Worm (Caenorhabditis elegans): Measurements from ENCODE around the gene F13H8.6.

F13H8.6 gene

ce11 chrII:6292527-6292926, 5.8 kb upstream of the F13H8.6 start, which contains the start of gene nyn-3:
Gene nyn-3, minus strand, starts transcription at chrII:6292627.
- TF ChIP-seq daf-12 (tag; optimal IDR thresholded peaks at IDR 0.05) (no peak), nhr-25 (tag; optimal IDR thresholded peaks at IDR 0.05) (no peak), pha-4 (tag; optimal IDR thresholded peaks at IDR 0.05) (no peak), elt-1 (tag; optimal IDR thresholded peaks at IDR 0.05) (no peak), R02D3.7 (tag; optimal IDR thresholded peaks at IDR 0.05) (no peak), nhr-77 (tag; optimal IDR thresholded peaks at IDR 0.05) (no peak), fkh-2 (tag; optimal IDR thresholded peaks at IDR 0.05) (no peak), eor-1 (tag; optimal IDR thresholded peaks at IDR 0.05) (no peak), hmg-11 (tag; optimal IDR thresholded peaks at IDR 0.05) (no peak), unc-39 (tag; optimal IDR thresholded peaks at IDR 0.05) (no peak), nhr-76 (tag; optimal IDR thresholded peaks at IDR 0.05) (no peak), elt-2 (tag; optimal IDR thresholded peaks at IDR 0.05) (no peak), unc-62 (GFP tag; optimal IDR thresholded peaks at IDR 0.05) (no peak), ama-1 (optimal IDR thresholded peaks at IDR 0.05) (no peak), ztf-4 (tag; optimal IDR thresholded peaks at IDR 0.05) (no peak), skn-1 (tag; optimal IDR thresholded peaks at IDR 0.05) (no peak), nhr-11 (tag; optimal IDR thresholded peaks at IDR 0.05) (no peak)

DNA sequence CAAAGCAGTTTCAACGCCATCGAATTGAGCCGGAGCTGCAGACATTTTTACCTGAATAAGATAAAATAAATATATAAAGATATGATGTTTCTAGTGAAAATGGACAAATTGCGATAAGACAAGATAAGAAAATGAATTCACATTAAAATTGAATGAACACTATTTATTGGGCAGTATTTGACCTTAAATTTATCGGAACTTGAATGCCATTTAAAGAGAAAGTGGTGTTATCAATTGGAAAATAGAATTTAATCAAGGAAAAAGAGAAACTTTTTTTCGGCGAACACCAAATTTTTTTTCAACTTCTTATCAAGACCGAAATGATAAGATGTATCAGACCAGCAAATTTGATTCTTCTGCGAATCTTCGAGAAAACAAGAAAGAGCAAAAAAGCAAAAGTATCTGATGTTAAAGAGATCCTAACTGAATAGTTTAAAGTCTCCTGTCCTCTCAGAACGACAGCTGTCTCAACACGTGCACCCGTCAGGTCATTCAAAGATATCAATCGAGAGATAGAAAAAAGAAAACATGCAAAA, 3.4 kb upstream of the F13H8.6 start, which contains the start of gene upb-1:
Gene upb-1 (minus strand): TSS at position 51 of the 536 bp plus-strand sequence.
- no peak for TF ChIP-seq ama-1 (optimal IDR thresholded peaks at IDR 0.05)
- TF ChIP-seq elt-2 (tag; optimal IDR thresholded peaks at IDR 0.05) = peak; percentile 78
- TF ChIP-seq unc-39 (tag; optimal IDR thresholded peaks at IDR 0.05) = no peak
- TF ChIP-seq nfya-1 (tag; optimal IDR thresholded peaks at IDR 0.05; ENCODE audit: insufficient read depth) = no peak

DNA sequence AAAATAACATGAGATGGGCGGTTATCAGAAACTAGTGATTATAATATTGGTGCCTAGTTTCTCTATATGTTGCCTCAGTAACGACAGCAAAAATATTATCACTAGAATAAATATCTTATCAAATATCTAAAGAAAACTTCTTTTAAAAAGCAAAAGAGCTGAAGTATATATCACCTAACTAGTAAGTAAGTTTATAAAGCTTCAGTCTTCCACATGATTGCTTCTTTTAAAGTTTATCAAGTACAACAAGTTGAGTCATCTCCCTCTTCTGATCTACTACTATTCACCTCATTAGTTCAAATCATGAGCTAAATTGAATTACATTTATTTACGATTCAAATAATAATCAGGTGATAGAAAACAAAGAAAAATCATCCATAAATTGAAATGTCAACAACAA, 1.3 kb upstream of the F13H8.6 start:
- TF ChIP-seq skn-1 (tag; optimal IDR thresholded peaks at IDR 0.05) = no peak
- TF ChIP-seq ama-1 (optimal IDR thresholded peaks at IDR 0.05) = no peak
- no peak for TF ChIP-seq lin-15B (tag; optimal IDR thresholded peaks at IDR 0.05)
- TF ChIP-seq nhr-11 (tag; optimal IDR thresholded peaks at IDR 0.05) = no peak
- no peak for TF ChIP-seq nhr-28 (tag; optimal IDR thresholded peaks at IDR 0.05)
- TF ChIP-seq snpc-4 (tag; optimal IDR thresholded peaks at IDR 0.05) = no peak
- TF ChIP-seq jun-1 (tag; optimal IDR thresholded peaks at IDR 0.05) = no peak
- TF ChIP-seq nhr-12 (tag; optimal IDR thresholded peaks at IDR 0.05) = no peak

ce11 chrII:6283074-6283473, 3.7 kb downstream of the F13H8.6 start, which contains the start of gene F13H8.1:
Gene F13H8.1, plus strand, starts transcription at chrII:6283384.
- TF ChIP-seq nhr-11 (tag; optimal IDR thresholded peaks at IDR 0.05) = no peak
- TF ChIP-seq elt-1 (tag; optimal IDR thresholded peaks at IDR 0.05) = no peak
- TF ChIP-seq unc-62 (GFP tag; optimal IDR thresholded peaks at IDR 0.05) = no peak
- TF ChIP-seq pha-4 (tag; optimal IDR thresholded peaks at IDR 0.05) = peak; percentile 14
- TF ChIP-seq elt-2 (tag; optimal IDR thresholded peaks at IDR 0.05) = peak; percentile 88
- no peak for TF ChIP-seq ZK546.5 (tag; optimal IDR thresholded peaks at IDR 0.05)
- no peak for TF ChIP-seq nhr-25 (tag; optimal IDR thresholded peaks at IDR 0.05)
- no peak for TF ChIP-seq nhr-77 (tag; optimal IDR thresholded peaks at IDR 0.05)
- no peak for TF ChIP-seq lin-15B (tag; optimal IDR thresholded peaks at IDR 0.05)
- TF ChIP-seq nhr-12 (tag; optimal IDR thresholded peaks at IDR 0.05) = no peak
- TF ChIP-seq jun-1 (tag; optimal IDR thresholded peaks at IDR 0.05) = peak; percentile 21
- no peak for TF ChIP-seq nhr-76 (tag; optimal IDR thresholded peaks at IDR 0.05)
- no peak for TF ChIP-seq egl-5 (tag; optimal IDR thresholded peaks at IDR 0.05)
- no peak for TF ChIP-seq egl-27 (tag; optimal IDR thresholded peaks at IDR 0.05)
- TF ChIP-seq skn-1 (tag; optimal IDR thresholded peaks at IDR 0.05) = no peak
- TF ChIP-seq pqm-1 (tag; optimal IDR thresholded peaks at IDR 0.05) = peak; percentile 61
- no peak for TF ChIP-seq nhr-43 (tag; optimal IDR thresholded peaks at IDR 0.05; ENCODE audit: poor library complexity, severe bottlenecking)
- no peak for TF ChIP-seq R02D3.7 (tag; optimal IDR thresholded peaks at IDR 0.05)
- no peak for TF ChIP-seq ztf-4 (tag; optimal IDR thresholded peaks at IDR 0.05)
- TF ChIP-seq elt-3 (tag; optimal IDR thresholded peaks at IDR 0.05) = no peak
- TF ChIP-seq daf-12 (tag; optimal IDR thresholded peaks at IDR 0.05) = no peak
- no peak for TF ChIP-seq nhr-23 (tag; optimal IDR thresholded peaks at IDR 0.05)
- no peak for TF ChIP-seq nhr-28 (tag; optimal IDR thresholded peaks at IDR 0.05)

DNA sequence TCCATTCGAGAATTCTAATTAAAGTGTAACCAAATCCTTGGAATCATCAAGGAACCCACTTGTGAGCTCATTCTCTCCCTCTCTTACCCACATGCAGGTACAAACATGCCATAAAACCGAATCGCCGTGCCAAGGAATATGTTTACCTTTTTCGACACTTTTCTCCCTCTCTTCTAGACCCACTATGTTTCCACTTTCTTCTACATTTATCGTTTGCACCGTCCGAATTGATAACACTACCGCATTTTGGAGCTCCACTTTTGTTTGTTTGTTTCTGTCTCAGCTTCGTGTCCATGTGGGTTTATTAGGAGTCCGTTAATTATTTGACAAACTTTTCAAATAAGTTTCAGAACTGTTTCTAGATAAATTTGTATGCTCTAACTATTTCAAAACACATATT, 4.9 kb downstream of the F13H8.6 start:
- TF ChIP-seq pqm-1 (tag; optimal IDR thresholded peaks at IDR 0.05) (peak; percentile 68), lin-15B (tag; optimal IDR thresholded peaks at IDR 0.05) (peak; percentile 17), elt-2 (tag; optimal IDR thresholded peaks at IDR 0.05) (peak; percentile 66), ceh-82 (tag; optimal IDR thresholded peaks at IDR 0.05) (no peak), pha-4 (tag; optimal IDR thresholded peaks at IDR 0.05) (peak; percentile 9)

All from whole organism, L3 larva.